Worm (Caenorhabditis elegans) whole organism, young adult: Measurements from ENCODE around the gene F14D2.8.

ENCODE experiments used
- F49E8.2 ChIP-seq: sonication (generic microtip); optimal IDR thresholded peaks from 3 replicates; lab custom pipeline; 2017; ENCODE audit warnings: missing genetic modification characterization, mild to moderate bottlenecking, missing compliant biosample characterization, antibody characterized with exemption, moderate library complexity; ENCODE audit not compliant: insufficient read depth
- K12H6.12 ChIP-seq: fragments of 200-800 bp; sonication (Bioruptor generic); optimal IDR thresholded peaks from 2 replicates; lab custom pipeline; 2018; ENCODE audit warnings: mild to moderate bottlenecking, missing genetic modification characterization, missing compliant biosample characterization
- Y53F4B.3 ChIP-seq: fragments of 200-800 bp; sonication (Bioruptor generic); IDR thresholded peaks from 2 replicates; pipeline ENCODE4 v1.3.6; 2022; ENCODE audit warnings: missing genetic modification reagents, missing genetic modification characterization, missing compliant biosample characterization
- atf-7 ChIP-seq: sonication (generic microtip); optimal IDR thresholded peaks from 2 replicates; lab custom pipeline; 2017; ENCODE audit warnings: mild to moderate bottlenecking, missing genetic modification characterization, missing compliant biosample characterization
- die-1 ChIP-seq: sonication (generic microtip); optimal IDR thresholded peaks from 2 replicates; lab custom pipeline; 2016; ENCODE audit warnings: missing genotype, mild to moderate bottlenecking, missing genetic modification characterization, missing compliant biosample characterization
- hlh-12 ChIP-seq: sonication (generic microtip); optimal IDR thresholded peaks from 2 replicates; lab custom pipeline; 2016; ENCODE audit warnings: missing genetic modification characterization, missing compliant biosample characterization
- lin-35 ChIP-seq, 3 experiments: fragments of 150-350 bp in 2 of 3; sonication (generic microtip) in 1 of 3; optimal IDR thresholded peaks; 2 replicates each; lab custom pipeline; 2014 to 2018; ENCODE audit warnings: missing biosample characterization in 3 of 3, missing genetic modification characterization in 3 of 3, missing genetic modification reagents in 3 of 3
- lin-40 ChIP-seq: sonication (generic microtip); optimal IDR thresholded peaks from 2 replicates; lab custom pipeline; 2016; ENCODE audit warnings: missing genetic modification characterization, mild to moderate bottlenecking, missing compliant biosample characterization, missing genotype, missing genetic modification reagents
- nfya-1 ChIP-seq: sonication (generic microtip); optimal IDR thresholded peaks from 2 replicates; lab custom pipeline; 2017; ENCODE audit warnings: antibody characterized with exemption, missing compliant biosample characterization, missing genetic modification characterization, borderline replicate concordance; ENCODE audit not compliant: insufficient read depth
- pha-4 ChIP-seq: fragments of 150-350 bp; sonication (generic microtip); optimal IDR thresholded peaks from 2 replicates; lab custom pipeline; 2014; ENCODE audit warnings: missing biosample characterization, missing genetic modification reagents, missing genetic modification characterization
- snpc-4 ChIP-seq, 5 experiments: fragments of 150-350 bp in 1 of 5; sonication (generic microtip) in 4 of 5; optimal IDR thresholded peaks; 2 replicates each; lab custom pipeline; 2014 to 2018; ENCODE audit warnings: missing genetic modification characterization in 5 of 5, missing biosample characterization in 3 of 5, antibody characterized with exemption in 2 of 5, mild to moderate bottlenecking in 2 of 5, missing compliant biosample characterization in 2 of 5, missing genotype in 2 of 5, moderate library complexity in 2 of 5, missing genetic modification reagents in 1 of 5
- unc-130 ChIP-seq: sonication (generic microtip); optimal IDR thresholded peaks from 2 replicates; lab custom pipeline; 2016; ENCODE audit warnings: missing genetic modification reagents, missing genetic modification characterization, missing compliant biosample characterization
- unc-62 ChIP-seq: fragments of 150-350 bp; optimal IDR thresholded peaks from 2 replicates; lab custom pipeline; 2014; ENCODE audit warnings: missing biosample characterization, missing genetic modification reagents, missing genetic modification characterization
- ztf-22 ChIP-seq: fragments of 200-800 bp; sonication (Bioruptor generic); optimal IDR thresholded peaks from 2 replicates; lab custom pipeline; 2018; ENCODE audit warnings: mild to moderate bottlenecking, missing genetic modification characterization, moderate library complexity, missing compliant biosample characterization

DNA sequence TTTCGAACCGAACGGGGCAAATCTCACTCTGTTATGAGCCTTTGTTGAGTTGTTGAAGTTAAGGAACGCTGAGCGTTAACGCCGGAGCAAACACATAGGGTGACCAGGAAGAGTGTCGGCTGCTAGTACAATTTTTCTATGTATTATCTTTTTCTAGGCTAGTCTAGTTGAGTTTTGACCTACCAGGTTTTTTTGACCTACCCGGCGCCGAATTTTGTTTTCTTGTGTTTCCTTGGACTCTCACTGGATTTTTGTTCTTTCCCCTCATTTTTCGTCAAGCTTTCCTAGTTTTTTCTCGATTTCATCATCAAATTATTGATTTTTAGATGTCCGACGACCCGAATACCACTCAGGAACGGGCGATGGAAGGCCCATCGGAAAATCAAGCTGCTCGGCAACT is 31.8 kb upstream of the F14D2.8 start, which contains the start of gene T06D4.1:
- TF ChIP-seq unc-130 (GFP tag; lab: Kevin White, UChicago) = no peak
- no peak for TF ChIP-seq snpc-4 (GFP tag; optimal IDR thresholded peaks at IDR 0.05; lab: Kevin White, UChicago)
- no peak for TF ChIP-seq snpc-4 (tag; optimal IDR thresholded peaks at IDR 0.05; lab: Kevin White, UChicago)
- TF ChIP-seq K12H6.12 (tag; lab: Kevin White, UChicago) = no peak
- TF ChIP-seq hlh-12 (tag; lab: Kevin White, UChicago) = no peak
- TF ChIP-seq Y53F4B.3 (GFP tag; lab: Robert Waterston, UW) = no peak
- no peak for TF ChIP-seq nfya-1 (tag; lab: Kevin White, UChicago)
- no peak for TF ChIP-seq die-1 (tag; lab: Kevin White, UChicago)
- TF ChIP-seq pha-4 (tag; lab: Kevin White, UChicago) = no peak
- no peak for TF ChIP-seq lin-35 (GFP tag; optimal IDR thresholded peaks at IDR 0.05; lab: Kevin White, UChicago)
- TF ChIP-seq atf-7 (tag; lab: Kevin White, UChicago) = no peak
- TF ChIP-seq ztf-22 (GFP tag; lab: Kevin White, UChicago) = no peak
- TF ChIP-seq unc-62 (GFP tag; lab: Kevin White, UChicago) = no peak
- TF ChIP-seq lin-40 (tag; lab: Kevin White, UChicago) = no peak
- no peak for TF ChIP-seq F49E8.2 (tag; lab: Kevin White, UChicago)
